Fruit fly (Drosophila melanogaster) S2 (cell line): ENCODE results near the gene Sirt6.

Experiments
- CG8478 ChIP-seq: fragments of >200 bp; optimal IDR thresholded peaks from 2 replicates; lab custom pipeline; 2018
- CTCF ChIP-seq, 2 experiments: fragments of >200 bp; optimal IDR thresholded peaks; 2 replicates each; lab custom pipeline; 2018

Sirt6 gene

dm6 chr3R:10264601-10265421, 3.2 kb upstream of the Sirt6 start:
- TF ChIP-seq CTCF (optimal IDR thresholded peaks at IDR 0.05; lab: Kevin White, UChicago), result no peak
- no peak for TF ChIP-seq CG8478 (lab: Kevin White, UChicago)

dm6 chr3R:10263972-10264536, 2.4 kb upstream of the Sirt6 start, which contains the start of gene Nuak:
Gene Nuak (plus strand): TSS chr3R:10264306.
- TF ChIP-seq CTCF (optimal IDR thresholded peaks at IDR 0.05; lab: Kevin White, UChicago) (no peak), CG8478 (lab: Kevin White, UChicago) (no peak)

- TF ChIP-seq CG8478 (lab: Kevin White, UChicago) (no peak), CTCF (optimal IDR thresholded peaks at IDR 0.05; lab: Kevin White, UChicago) (no peak)
These were observed 9.8 kb downstream of the Sirt6 start for dm6 chr3R:10251846-10252245.

- no peak for TF ChIP-seq CG8478 (lab: Kevin White, UChicago)
- no peak for TF ChIP-seq CTCF (optimal IDR thresholded peaks at IDR 0.05; lab: Kevin White, UChicago)
These were observed 10.4 kb downstream of the Sirt6 start, which contains the start of gene CG3999 for dm6 chr3R:10251218-10251617. Gene CG3999 (plus strand): TSS chr3R:10251518.

dm6 chr3R:10227990-10228389, 33.7 kb downstream of the Sirt6 start:
- TF ChIP-seq CG8478 (lab: Kevin White, UChicago) (no peak), CTCF (optimal IDR thresholded peaks at IDR 0.05; lab: Kevin White, UChicago) (no peak)

dm6 chr3R:10226132-10227023, 35.3 kb downstream of the Sirt6 start:
- TF ChIP-seq CTCF (optimal IDR thresholded peaks at IDR 0.05; lab: Kevin White, UChicago) (no peak), CG8478 (lab: Kevin White, UChicago) (no peak)

- TF ChIP-seq CG8478 (lab: Kevin White, UChicago) (no peak), CTCF (optimal IDR thresholded peaks at IDR 0.05; lab: Kevin White, UChicago) (no peak)
These were observed 36.3 kb downstream of the Sirt6 start, which contains the start of gene CG42795 for dm6 chr3R:10225390-10225789. Gene CG42795 (plus strand): TSS chr3R:10225690.

- TF ChIP-seq CTCF (optimal IDR thresholded peaks at IDR 0.05; lab: Kevin White, UChicago) (no peak), CG8478 (lab: Kevin White, UChicago) (no peak)
These were observed 37.1 kb downstream of the Sirt6 start, which contains the start of the genes CG12817 and CG34107 for dm6 chr3R:10224594-10224993. Gene CG12817 (minus strand): TSS chr3R:10224725. Gene CG34107 (plus strand): TSS chr3R:10224909.

dm6 chr3R:10222416-10222815, 39.2 kb downstream of the Sirt6 start, which contains the start of gene CG12420:
Gene CG12420 (plus strand): TSS chr3R:10222698.
- no peak for TF ChIP-seq CTCF (optimal IDR thresholded peaks at IDR 0.05; lab: Kevin White, UChicago)
- TF ChIP-seq CG8478 (lab: Kevin White, UChicago), result no peak

- TF ChIP-seq CTCF (optimal IDR thresholded peaks at IDR 0.05; lab: Kevin White, UChicago) (no peak), CG8478 (lab: Kevin White, UChicago) (no peak)
These were observed 43.7 kb downstream of the Sirt6 start for dm6 chr3R:10217998-10218397.

dm6 chr3R:10213430-10213829, 48.2 kb downstream of the Sirt6 start:
- TF ChIP-seq CTCF (optimal IDR thresholded peaks at IDR 0.05; lab: Kevin White, UChicago), result no peak
- TF ChIP-seq CG8478 (lab: Kevin White, UChicago), result no peak

- TF ChIP-seq CTCF (optimal IDR thresholded peaks at IDR 0.05; lab: Kevin White, UChicago) (no peak), CG8478 (lab: Kevin White, UChicago) (no peak)
These were observed 48.9 kb downstream of the Sirt6 start, which contains the start of gene Timp for dm6 chr3R:10212799-10213198. Gene Timp (minus strand): TSS chr3R:10213007.

dm6 chr3R:10206740-10207139, 54.9 kb downstream of the Sirt6 start:
- TF ChIP-seq CG8478 (lab: Kevin White, UChicago) (no peak), CTCF (optimal IDR thresholded peaks at IDR 0.05; lab: Kevin White, UChicago) (no peak)
